Fruit fly (Drosophila melanogaster) whole organism, prepupa: ENCODE measurements around the gene CG45676.

Experiments used
- Blimp-1 ChIP-seq: fragments of 200-800 bp; sonication (Bioruptor generic); optimal IDR thresholded peaks from 3 replicates; lab custom pipeline; 2017; ENCODE audit warnings: missing biosample characterization, missing genetic modification characterization, mild to moderate bottlenecking, moderate library complexity, missing genetic modification reagents
- CG11762 ChIP-seq: fragments of 200-800 bp; sonication (Bioruptor generic); optimal IDR thresholded peaks from 3 replicates; lab custom pipeline; 2016; ENCODE audit warnings: missing biosample characterization, missing genetic modification characterization; ENCODE audit not compliant: insufficient read depth
- CG16779 ChIP-seq: fragments of 200-800 bp; sonication (Bioruptor generic); optimal IDR thresholded peaks from 3 replicates; lab custom pipeline; 2017; ENCODE audit warnings: missing biosample characterization, mild to moderate bottlenecking, missing genetic modification characterization
- CG31627 ChIP-seq: fragments of 200-800 bp; sonication (Bioruptor generic); optimal IDR thresholded peaks from 3 replicates; lab custom pipeline; 2016; ENCODE audit warnings: missing biosample characterization, missing genetic modification characterization
- CG32006 ChIP-seq: fragments of 200-800 bp; sonication (Bioruptor generic); optimal IDR thresholded peaks from 3 replicates; lab custom pipeline; 2017; ENCODE audit warnings: missing biosample characterization, mild to moderate bottlenecking, missing genetic modification characterization
- CG6276 ChIP-seq: fragments of 200-800 bp; sonication (Bioruptor generic); optimal IDR thresholded peaks from 2 replicates; lab custom pipeline; 2017; ENCODE audit warnings: missing biosample characterization, mild to moderate bottlenecking, missing genetic modification characterization
- CG6792 ChIP-seq: fragments of 200-800 bp; sonication (Bioruptor generic); optimal IDR thresholded peaks from 3 replicates; lab custom pipeline; 2016; ENCODE audit warnings: missing biosample characterization, missing genetic modification characterization
- CG6854 ChIP-seq: fragments of 200-800 bp; sonication (Bioruptor generic); optimal IDR thresholded peaks from 2 replicates; lab custom pipeline; 2017; ENCODE audit warnings: missing biosample characterization, mild to moderate bottlenecking, missing genetic modification characterization
- CG8119 ChIP-seq: fragments of 200-800 bp; sonication (Bioruptor generic); IDR thresholded peaks from 3 replicates; pipeline ENCODE4 v1.3.6; 2022; ENCODE audit warnings: missing biosample characterization, missing genetic modification characterization
- CG8319 ChIP-seq: fragments of 200-800 bp; sonication (Bioruptor generic); optimal IDR thresholded peaks from 3 replicates; lab custom pipeline; 2016; ENCODE audit warnings: missing biosample characterization, missing genetic modification characterization
- CG8632 ChIP-seq: fragments of 200-800 bp; sonication (Bioruptor generic); optimal IDR thresholded peaks from 3 replicates; lab custom pipeline; 2016; ENCODE audit warnings: missing biosample characterization, missing genetic modification characterization
- Eip78C ChIP-seq: fragments of 200-800 bp; sonication (Bioruptor generic); peaks from one replicate; lab custom pipeline; 2016; ENCODE audit warnings: missing biosample characterization, missing genetic modification characterization
- Ets96B ChIP-seq: fragments of 200-800 bp; optimal IDR thresholded peaks from 2 replicates; lab custom pipeline; 2019; ENCODE audit warnings: missing biosample characterization, mild to moderate bottlenecking, missing genetic modification characterization, moderate library complexity
- Gug ChIP-seq: fragments of 200-800 bp; sonication (Bioruptor generic); IDR thresholded peaks from 2 replicates; pipeline ENCODE4 v1.3.6; 2022; ENCODE audit warnings: missing biosample characterization, missing genetic modification characterization
- Hr39 ChIP-seq: fragments of 200-800 bp; sonication (Bioruptor generic); optimal IDR thresholded peaks from 2 replicates; lab custom pipeline; 2016; ENCODE audit warnings: missing biosample characterization, missing genetic modification characterization
- Hr4 ChIP-seq: fragments of 200-800 bp; sonication (Bioruptor generic); optimal IDR thresholded peaks from 3 replicates; lab custom pipeline; 2016; ENCODE audit warnings: missing biosample characterization, missing genetic modification characterization
- Lpt ChIP-seq: fragments of 200-800 bp; sonication (Bioruptor generic); optimal IDR thresholded peaks from 3 replicates; lab custom pipeline; 2016; ENCODE audit warnings: missing biosample characterization, missing genetic modification characterization
- Met ChIP-seq: fragments of 200-800 bp; sonication (Bioruptor generic); optimal IDR thresholded peaks from 3 replicates; lab custom pipeline; 2016; ENCODE audit warnings: missing biosample characterization, missing genetic modification characterization
- Smox ChIP-seq: fragments of 200-800 bp; sonication (Bioruptor generic); optimal IDR thresholded peaks from 3 replicates; lab custom pipeline; 2016; ENCODE audit warnings: missing biosample characterization, missing genetic modification characterization
- Sox14 ChIP-seq: fragments of 200-800 bp; sonication (Bioruptor generic); optimal IDR thresholded peaks from 3 replicates; lab custom pipeline; 2016; ENCODE audit warnings: missing biosample characterization, missing genetic modification characterization
- Sox15 ChIP-seq: fragments of 200-800 bp; sonication (Bioruptor generic); optimal IDR thresholded peaks from 3 replicates; lab custom pipeline; 2016; ENCODE audit warnings: missing biosample characterization, missing genetic modification characterization
- acj6 ChIP-seq: fragments of 200-800 bp; sonication (Bioruptor generic); optimal IDR thresholded peaks from 3 replicates; lab custom pipeline; 2016; ENCODE audit warnings: missing biosample characterization, missing genetic modification characterization
- eg ChIP-seq: fragments of 200-800 bp; sonication (Bioruptor generic); IDR thresholded peaks from 3 replicates; pipeline ENCODE4 v1.3.6; 2022; ENCODE audit warnings: missing biosample characterization, missing genetic modification characterization
- esn ChIP-seq: fragments of 200-800 bp; sonication (Bioruptor generic); optimal IDR thresholded peaks from 2 replicates; lab custom pipeline; 2016; ENCODE audit warnings: missing biosample characterization, mild to moderate bottlenecking, missing genetic modification characterization, moderate library complexity
- fkh ChIP-seq: fragments of 200-800 bp; sonication (Bioruptor generic); optimal IDR thresholded peaks from 3 replicates; lab custom pipeline; 2017; ENCODE audit warnings: missing biosample characterization, mild to moderate bottlenecking, missing genetic modification characterization, moderate library complexity
- lz ChIP-seq: fragments of 200-800 bp; sonication (Bioruptor generic); optimal IDR thresholded peaks from 3 replicates; lab custom pipeline; 2016; ENCODE audit warnings: missing biosample characterization, missing genetic modification characterization
- pdm3 ChIP-seq: fragments of 200-800 bp; sonication (Bioruptor generic); optimal IDR thresholded peaks from 3 replicates; lab custom pipeline; 2016; ENCODE audit warnings: missing biosample characterization, missing genetic modification characterization
- svp ChIP-seq: fragments of 200-800 bp; sonication (Bioruptor generic); peaks from one replicate; lab custom pipeline; 2016; ENCODE audit warnings: missing biosample characterization, missing genetic modification characterization
- topi ChIP-seq: fragments of 200-800 bp; sonication (Bioruptor generic); optimal IDR thresholded peaks from 3 replicates; lab custom pipeline; 2016; ENCODE audit warnings: missing biosample characterization, missing genetic modification characterization
- vri ChIP-seq: fragments of 200-800 bp; sonication (Bioruptor generic); optimal IDR thresholded peaks from 3 replicates; lab custom pipeline; 2016; ENCODE audit warnings: missing biosample characterization, mild to moderate bottlenecking, missing genetic modification characterization

The CG45676 gene

dm6 chr3R:11460502-11461358, 42.0 kb downstream of the CG45676 start, which contains the start of gene PGRP-LB:
Gene PGRP-LB, minus strand, starts transcription at chr3R:11460552.
- no peak for TF ChIP-seq Ets96B
- TF ChIP-seq vri, result no peak
- TF ChIP-seq esn (GFP tag; lab: Kevin White, UChicago), result peak; percentile 9
- TF ChIP-seq CG31627 (GFP tag; lab: Kevin White, UChicago), result peak; percentile 24
- peak; percentile 29 for TF ChIP-seq Smox (GFP tag; lab: Kevin White, UChicago)
- TF ChIP-seq Gug (GFP tag; lab: Robert Waterston, UW), result no peak
- TF ChIP-seq Met (GFP tag; lab: Kevin White, UChicago), result peak; percentile 6
- TF ChIP-seq Sox14, result peak; percentile 12
- TF ChIP-seq pdm3 (GFP tag; lab: Kevin White, UChicago), result peak; percentile 7
- TF ChIP-seq eg (GFP tag; lab: Robert Waterston, UW), result no peak
- TF ChIP-seq topi (GFP tag; lab: Kevin White, UChicago), result no peak
- TF ChIP-seq CG32006, result peak; percentile 51
- peak; percentile 25 for TF ChIP-seq lz
- peak; percentile 51 for TF ChIP-seq Eip78C
- peak; percentile 66 for TF ChIP-seq fkh (GFP tag; lab: Kevin White, UChicago)
- no peak for TF ChIP-seq CG11762
- no peak for TF ChIP-seq Blimp-1 (GFP tag; lab: Kevin White, UChicago)
- TF ChIP-seq Hr4, result peak; percentile 11
- no peak for TF ChIP-seq CG6276 (GFP tag; lab: Kevin White, UChicago)
- TF ChIP-seq Lpt (GFP tag; lab: Kevin White, UChicago), result no peak
- no peak for TF ChIP-seq CG6854 (GFP tag; lab: Kevin White, UChicago)
- no peak for TF ChIP-seq acj6
- TF ChIP-seq CG8319, result no peak
- TF ChIP-seq Hr39 (GFP tag; lab: Kevin White, UChicago), result peak; percentile 29
- TF ChIP-seq svp, result peak; percentile 75

- TF ChIP-seq CG31627 (GFP tag; lab: Kevin White, UChicago) (no peak), CG8632 (no peak), Smox (GFP tag; lab: Kevin White, UChicago) (no peak), CG8319 (no peak), CG16779 (no peak), CG8119 (GFP tag; lab: Robert Waterston, UW) (no peak), Lpt (GFP tag; lab: Kevin White, UChicago) (no peak), Sox15 (GFP tag; lab: Kevin White, UChicago) (no peak), eg (GFP tag; lab: Robert Waterston, UW) (no peak), CG6792 (no peak), fkh (GFP tag; lab: Kevin White, UChicago) (no peak), CG6854 (GFP tag; lab: Kevin White, UChicago) (no peak), pdm3 (GFP tag; lab: Kevin White, UChicago) (no peak), CG6276 (GFP tag; lab: Kevin White, UChicago) (no peak)
Measured at dm6 chr3R:11467812-11468211, 49.1 kb downstream of the CG45676 start.
